Fruit fly (Drosophila melanogaster) whole organism, adult: ENCODE data around the gene CG6695.
A peak's percentile ranks its signal among the peaks of the same experiment; 100 is the strongest.

ENCODE experiments used
- CG11617 ChIP-seq: fragments of 200-800 bp; sonication (Bioruptor generic); optimal IDR thresholded peaks from 2 replicates; lab custom pipeline; 2017; ENCODE audit warnings: mild to moderate bottlenecking, missing biosample characterization, missing genetic modification reagents, missing genetic modification characterization
- CG12768 ChIP-seq: fragments of 200-800 bp; sonication (Bioruptor generic); optimal IDR thresholded peaks from 2 replicates; lab custom pipeline; 2017; ENCODE audit warnings: missing biosample characterization, missing genetic modification characterization, mild to moderate bottlenecking, moderate library complexity, missing genetic modification reagents
- CG14711 ChIP-seq: fragments of 200-800 bp; sonication (Bioruptor generic); optimal IDR thresholded peaks from 2 replicates; lab custom pipeline; 2018; ENCODE audit warnings: missing biosample characterization, mild to moderate bottlenecking, missing genetic modification characterization, moderate library complexity
- CG1620 ChIP-seq: fragments of 200-800 bp; sonication (Bioruptor generic); optimal IDR thresholded peaks from 2 replicates; lab custom pipeline; 2016; ENCODE audit warnings: missing biosample characterization, missing genetic modification characterization
- CG33017 ChIP-seq: fragments of 200-800 bp; sonication (Bioruptor generic); optimal IDR thresholded peaks from 2 replicates; lab custom pipeline; 2018; ENCODE audit warnings: missing biosample characterization, mild to moderate bottlenecking, missing genetic modification characterization, moderate library complexity
- CG5204 ChIP-seq: fragments of 200-800 bp; sonication (Bioruptor generic); optimal IDR thresholded peaks from 2 replicates; lab custom pipeline; 2016; ENCODE audit warnings: missing biosample characterization, missing genetic modification characterization
- CG7045 ChIP-seq: fragments of 200-800 bp; sonication (Bioruptor generic); optimal IDR thresholded peaks from 2 replicates; lab custom pipeline; 2017; ENCODE audit warnings: missing biosample characterization, mild to moderate bottlenecking, missing genetic modification characterization
- CG7101 ChIP-seq: fragments of 200-800 bp; sonication (Bioruptor generic); optimal IDR thresholded peaks from 2 replicates; lab custom pipeline; 2018; ENCODE audit warnings: missing biosample characterization, mild to moderate bottlenecking, missing genetic modification characterization, moderate library complexity
- Clk ChIP-seq: fragments of 200-800 bp; sonication (Bioruptor generic); optimal IDR thresholded peaks from 2 replicates; lab custom pipeline; 2017; ENCODE audit warnings: missing biosample characterization, missing genetic modification characterization
- Crg-1 ChIP-seq: fragments of 200-800 bp; sonication (Bioruptor generic); optimal IDR thresholded peaks from 2 replicates; lab custom pipeline; 2016; ENCODE audit warnings: missing biosample characterization, missing genetic modification characterization
- Hr96 ChIP-seq: fragments of 200-800 bp; sonication (Bioruptor generic); optimal IDR thresholded peaks from 2 replicates; lab custom pipeline; 2016; ENCODE audit warnings: missing biosample characterization, missing genetic modification characterization
- Mnt ChIP-seq: fragments of 200-800 bp; sonication (Bioruptor generic); optimal IDR thresholded peaks from 2 replicates; lab custom pipeline; 2016; ENCODE audit warnings: missing biosample characterization, mild to moderate bottlenecking, missing genetic modification characterization
- bab1 ChIP-seq: fragments of 200-800 bp; sonication (Bioruptor generic); optimal IDR thresholded peaks from 3 replicates; lab custom pipeline; 2019; ENCODE audit warnings: missing biosample characterization, mild to moderate bottlenecking, missing genetic modification characterization, moderate library complexity
- cic ChIP-seq: fragments of 200-800 bp; sonication (Bioruptor generic); optimal IDR thresholded peaks from 2 replicates; lab custom pipeline; 2017; ENCODE audit warnings: missing biosample characterization, mild to moderate bottlenecking, missing genetic modification characterization, moderate library complexity
- cnc ChIP-seq, 2 experiments: fragments of >200 bp; optimal IDR thresholded peaks; 2 replicates each; lab custom pipeline; 2017
- kay ChIP-seq: fragments of 200-800 bp; sonication (Bioruptor generic); peaks from one replicate; lab custom pipeline; 2016; ENCODE audit warnings: missing biosample characterization, missing genetic modification characterization, borderline replicate concordance
- ovo ChIP-seq: fragments of 200-800 bp; sonication (Bioruptor generic); optimal IDR thresholded peaks from 2 replicates; lab custom pipeline; 2016; ENCODE audit warnings: missing biosample characterization, missing genetic modification characterization
- pad ChIP-seq: fragments of 200-800 bp; sonication (Bioruptor generic); optimal IDR thresholded peaks from 3 replicates; lab custom pipeline; 2017; ENCODE audit warnings: missing biosample characterization, missing genetic modification characterization, mild to moderate bottlenecking, moderate library complexity, missing genetic modification reagents
- tj ChIP-seq: fragments of 200-800 bp; sonication (Bioruptor generic); optimal IDR thresholded peaks from 3 replicates; lab custom pipeline; 2017; ENCODE audit warnings: missing biosample characterization, mild to moderate bottlenecking, missing genetic modification characterization, moderate library complexity
- toe ChIP-seq: fragments of 200-800 bp; sonication (Bioruptor generic); optimal IDR thresholded peaks from 2 replicates; lab custom pipeline; 2016; ENCODE audit warnings: missing biosample characterization, missing genetic modification characterization

Gene CG6695

DNA sequence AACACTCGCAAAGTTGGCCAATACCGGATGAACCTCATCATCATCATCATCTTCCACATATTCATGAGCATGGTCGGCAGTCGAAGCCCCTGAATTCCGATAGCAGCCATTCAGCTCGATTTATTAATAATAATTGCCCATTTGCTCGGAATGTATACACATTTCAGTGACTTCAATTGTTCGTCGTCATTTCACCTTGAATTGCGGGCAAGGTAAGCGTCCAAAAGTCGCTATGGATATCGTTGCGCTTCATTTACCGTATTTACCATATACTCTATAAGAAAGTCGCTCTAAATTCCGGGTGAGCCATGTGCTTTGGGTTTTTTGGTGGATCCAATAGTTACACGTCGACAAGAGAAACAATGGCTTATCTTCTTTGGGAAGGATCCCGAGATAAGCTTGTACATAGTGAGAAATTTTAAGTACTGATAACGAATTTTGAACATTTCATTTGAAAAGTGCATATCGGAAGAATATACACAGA, 28.9 kb upstream of the CG6695 start:
- TF ChIP-seq cic (GFP tag; lab: Kevin White, UChicago) = no peak
- no peak for TF ChIP-seq Hr96 (GFP tag; lab: Kevin White, UChicago)
- peak; percentile 11 for TF ChIP-seq CG33017
- no peak for TF ChIP-seq toe (GFP tag; lab: Kevin White, UChicago)
- TF ChIP-seq tj = no peak
- no peak for TF ChIP-seq CG5204 (GFP tag; lab: Kevin White, UChicago)
- TF ChIP-seq Crg-1 = no peak
- TF ChIP-seq cnc (optimal IDR thresholded peaks at IDR 0.05; lab: Kevin White, UChicago) = no peak
- no peak for TF ChIP-seq ovo (GFP tag; lab: Kevin White, UChicago)
- TF ChIP-seq CG7101 = peak; percentile 21
- no peak for TF ChIP-seq CG12768
- TF ChIP-seq Clk (GFP tag; lab: Kevin White, UChicago) = peak; percentile 17
- peak; percentile 65 for TF ChIP-seq CG7045 (GFP tag; lab: Kevin White, UChicago)
- TF ChIP-seq pad (GFP tag; lab: Kevin White, UChicago) = peak; percentile 30
- TF ChIP-seq CG14711 (tag; lab: Kevin White, UChicago) = peak; percentile 37
- TF ChIP-seq bab1 (GFP tag; lab: Kevin White, UChicago) = peak; percentile 34
- TF ChIP-seq kay (GFP tag; lab: Kevin White, UChicago) = no peak
- TF ChIP-seq CG1620 (GFP tag; lab: Kevin White, UChicago) = no peak
- peak; percentile 14 for TF ChIP-seq CG11617 (GFP tag; lab: Kevin White, UChicago)
- peak; percentile 43 for TF ChIP-seq Mnt (GFP tag; lab: Kevin White, UChicago)

dm6 chr3R:24626667-24627066, 28.3 kb upstream of the CG6695 start:
- TF ChIP-seq Crg-1 (no peak), CG11617 (GFP tag; lab: Kevin White, UChicago) (no peak), CG33017 (no peak), CG14711 (tag; lab: Kevin White, UChicago) (no peak), Mnt (GFP tag; lab: Kevin White, UChicago) (no peak), cnc (optimal IDR thresholded peaks at IDR 0.05; lab: Kevin White, UChicago) (no peak), Clk (GFP tag; lab: Kevin White, UChicago) (no peak), pad (GFP tag; lab: Kevin White, UChicago) (no peak), ovo (GFP tag; lab: Kevin White, UChicago) (no peak), CG7101 (no peak), tj (peak; percentile 66), kay (GFP tag; lab: Kevin White, UChicago) (no peak), CG7045 (GFP tag; lab: Kevin White, UChicago) (no peak), bab1 (GFP tag; lab: Kevin White, UChicago) (no peak), CG12768 (peak; percentile 54), toe (GFP tag; lab: Kevin White, UChicago) (no peak), CG1620 (GFP tag; lab: Kevin White, UChicago) (no peak), cic (GFP tag; lab: Kevin White, UChicago) (peak; percentile 3), Hr96 (GFP tag; lab: Kevin White, UChicago) (no peak), CG5204 (GFP tag; lab: Kevin White, UChicago) (no peak)

dm6 chr3R:24629877-24630808, 24.8 kb upstream of the CG6695 start, which contains the start of gene Wsck:
Gene Wsck, minus strand, starts transcription at chr3R:24630075.
- TF ChIP-seq CG7101 = peak; percentile 30
- TF ChIP-seq toe (GFP tag; lab: Kevin White, UChicago) = no peak
- TF ChIP-seq cic (GFP tag; lab: Kevin White, UChicago) = peak; percentile 77
- TF ChIP-seq bab1 (GFP tag; lab: Kevin White, UChicago) = peak; percentile 63
- peak; percentile 96 for TF ChIP-seq kay (GFP tag; lab: Kevin White, UChicago)
- no peak for TF ChIP-seq CG33017
- TF ChIP-seq CG11617 (GFP tag; lab: Kevin White, UChicago) = no peak
- peak; percentile 33 for TF ChIP-seq ovo (GFP tag; lab: Kevin White, UChicago)
- TF ChIP-seq Mnt (GFP tag; lab: Kevin White, UChicago) = peak; percentile 82
- TF ChIP-seq pad (GFP tag; lab: Kevin White, UChicago) = peak; percentile 68
- peak; percentile 89 for TF ChIP-seq tj
- peak; percentile 33 for TF ChIP-seq CG12768
- peak; percentile 55 to 76 for TF ChIP-seq cnc (optimal IDR thresholded peaks at IDR 0.05; lab: Kevin White, UChicago)
- TF ChIP-seq CG14711 (tag; lab: Kevin White, UChicago) = peak; percentile 19
- no peak for TF ChIP-seq Crg-1

- TF ChIP-seq kay (GFP tag; lab: Kevin White, UChicago) (peak; percentile 73), Clk (GFP tag; lab: Kevin White, UChicago) (no peak)
Measured at dm6 chr3R:24634312-24634711, 20.6 kb upstream of the CG6695 start.

- TF ChIP-seq pad (GFP tag; lab: Kevin White, UChicago) (no peak), CG33017 (no peak), CG7101 (no peak), Mnt (GFP tag; lab: Kevin White, UChicago) (no peak)
Measured at dm6 chr3R:24634957-24635356, 20.0 kb upstream of the CG6695 start, which contains the start of gene MtnF. Gene MtnF, minus strand, starts transcription at chr3R:24635165.

DNA sequence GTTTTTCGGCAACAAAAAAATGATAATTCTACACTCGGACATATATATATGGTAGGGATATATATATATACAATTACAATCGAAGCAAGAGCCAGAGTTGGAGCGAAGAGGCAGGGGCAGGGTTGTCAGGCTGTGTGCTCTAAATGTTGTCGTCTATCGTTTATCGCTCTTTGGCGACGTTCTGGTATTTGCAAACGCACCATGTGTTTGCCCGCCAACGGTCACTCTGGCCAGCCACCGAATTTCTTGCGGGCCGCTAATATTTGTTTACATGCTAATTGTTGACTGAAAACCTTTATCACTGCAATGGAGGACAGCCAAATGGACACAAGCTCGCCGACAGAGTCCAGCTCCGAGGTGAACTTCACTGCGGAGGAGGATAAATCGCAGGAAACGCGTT, 5.0 kb upstream of the CG6695 start, which contains the start of the genes puf and ash2:
TSS of gene puf (minus strand) at position 121 of the 400 bp plus-strand sequence.
TSS of gene ash2 (plus strand) at position 203 of the 400 bp plus-strand sequence.
- TF ChIP-seq toe (GFP tag; lab: Kevin White, UChicago) = no peak
- TF ChIP-seq Crg-1 = no peak
- peak; percentile 98 for TF ChIP-seq CG14711 (tag; lab: Kevin White, UChicago)
- peak; percentile 79 for TF ChIP-seq Mnt (GFP tag; lab: Kevin White, UChicago)
- TF ChIP-seq CG7045 (GFP tag; lab: Kevin White, UChicago) = no peak
- no peak for TF ChIP-seq CG7101
- no peak for TF ChIP-seq CG5204 (GFP tag; lab: Kevin White, UChicago)
- peak; percentile 35 for TF ChIP-seq cic (GFP tag; lab: Kevin White, UChicago)
- TF ChIP-seq CG11617 (GFP tag; lab: Kevin White, UChicago) = peak; percentile 7
